Worm (Caenorhabditis elegans) whole organism, L1 larva: Measurements from ENCODE around the gene ZK1251.3.
A peak's percentile ranks its signal among the peaks of the same experiment; 100 is the strongest.

ENCODE experiments used
- C16A3.4 ChIP-seq: fragments of 150-350 bp; optimal IDR thresholded peaks from 2 replicates; lab custom pipeline; 2014; ENCODE audit warnings: missing biosample characterization, missing genetic modification characterization
- C34B4.2 ChIP-seq: sonication (generic microtip); optimal IDR thresholded peaks from 2 replicates; lab custom pipeline; 2017; ENCODE audit warnings: mild to moderate bottlenecking, missing genetic modification characterization, missing compliant biosample characterization
- aha-1 ChIP-seq: fragments of 150-350 bp; optimal IDR thresholded peaks from 2 replicates; lab custom pipeline; 2014; ENCODE audit warnings: missing biosample characterization, missing genetic modification characterization
- aly-2 ChIP-seq: fragments of 150-350 bp; optimal IDR thresholded peaks from 2 replicates; lab custom pipeline; 2014; ENCODE audit warnings: missing biosample characterization, missing genetic modification characterization
- ama-1 ChIP-seq: fragments of 150-350 bp; optimal IDR thresholded peaks from 2 replicates; lab custom pipeline; 2014
- blmp-1 ChIP-seq: fragments of 150-350 bp; optimal IDR thresholded peaks from 2 replicates; lab custom pipeline; 2014; ENCODE audit warnings: missing biosample characterization, missing genetic modification characterization
- ceh-8 ChIP-seq: fragments of 200-800 bp; sonication (Bioruptor generic); optimal IDR thresholded peaks from 2 replicates; lab custom pipeline; 2018; ENCODE audit warnings: mild to moderate bottlenecking, missing genetic modification characterization, moderate library complexity, missing compliant biosample characterization
- ceh-82 ChIP-seq, 3 experiments: fragments of 150-350 bp in 1 of 3; sonication (generic microtip) in 2 of 3; optimal IDR thresholded peaks; 2 replicates each; lab custom pipeline; 2014 to 2017; ENCODE audit warnings: missing biosample characterization in 3 of 3, missing genetic modification characterization in 3 of 3
- ces-1 ChIP-seq: fragments of 150-350 bp; optimal IDR thresholded peaks from 2 replicates; lab custom pipeline; 2014; ENCODE audit warnings: missing biosample characterization, missing genetic modification reagents, missing genetic modification characterization
- dsc-1 ChIP-seq: sonication (generic microtip); optimal IDR thresholded peaks from 2 replicates; lab custom pipeline; 2016; ENCODE audit warnings: mild to moderate bottlenecking, missing genetic modification characterization, missing compliant biosample characterization
- efl-1 ChIP-seq, 4 experiments: fragments of 150-350 bp; optimal IDR thresholded peaks in 3 of 4; peaks in 1 of 4; 1 replicate in 1 of 4; 2 replicates in 3 of 4; lab custom pipeline; 2014; ENCODE audit warnings: missing biosample characterization in 2 of 4, missing genetic modification characterization in 2 of 4, missing genetic modification reagents in 2 of 4
- egl-13 ChIP-seq: sonication (generic microtip); optimal IDR thresholded peaks from 2 replicates; lab custom pipeline; 2016; ENCODE audit warnings: missing genotype, missing genetic modification reagents, missing genetic modification characterization, missing compliant biosample characterization
- egl-27 ChIP-seq, 2 experiments: fragments of 150-350 bp in 1 of 2; sonication (generic microtip); optimal IDR thresholded peaks; 3 replicates each; lab custom pipeline; 2017 to 2018; ENCODE audit warnings: missing biosample characterization in 2 of 2, missing genetic modification characterization in 2 of 2, missing genetic modification reagents in 2 of 2
- fkh-10 ChIP-seq: sonication (generic microtip); optimal IDR thresholded peaks from 2 replicates; lab custom pipeline; 2017; ENCODE audit warnings: missing biosample characterization, missing genetic modification reagents, missing genetic modification characterization
- fkh-8 ChIP-seq: sonication (generic microtip); optimal IDR thresholded peaks from 2 replicates; lab custom pipeline; 2016; ENCODE audit warnings: mild to moderate bottlenecking, missing genetic modification characterization, missing compliant biosample characterization
- fos-1 ChIP-seq: fragments of 150-350 bp; optimal IDR thresholded peaks from 2 replicates; lab custom pipeline; 2014; ENCODE audit warnings: missing biosample characterization, missing genetic modification characterization
- irx-1 ChIP-seq: sonication (generic microtip); optimal IDR thresholded peaks from 2 replicates; lab custom pipeline; 2016; ENCODE audit warnings: missing genetic modification characterization, missing compliant biosample characterization
- lin-13 ChIP-seq: fragments of 150-350 bp; optimal IDR thresholded peaks from 2 replicates; lab custom pipeline; 2014; ENCODE audit warnings: missing biosample characterization, missing genetic modification reagents, missing genetic modification characterization
- lin-39 ChIP-seq: fragments of 150-350 bp; optimal IDR thresholded peaks from 2 replicates; lab custom pipeline; 2014; ENCODE audit warnings: missing biosample characterization, missing genetic modification reagents, missing genetic modification characterization
- lir-3 ChIP-seq: sonication (generic microtip); optimal IDR thresholded peaks from 2 replicates; lab custom pipeline; 2016; ENCODE audit warnings: mild to moderate bottlenecking, missing genetic modification characterization, moderate library complexity, missing compliant biosample characterization; ENCODE audit not compliant: poor library complexity
- mef-2 ChIP-seq: fragments of 150-350 bp; optimal IDR thresholded peaks from 2 replicates; lab custom pipeline; 2014; ENCODE audit warnings: missing biosample characterization, missing genetic modification characterization
- mep-1 ChIP-seq: fragments of 150-350 bp; optimal IDR thresholded peaks from 2 replicates; lab custom pipeline; 2014; ENCODE audit warnings: missing biosample characterization, missing genetic modification characterization
- nhr-11 ChIP-seq: fragments of 150-350 bp; optimal IDR thresholded peaks from 2 replicates; lab custom pipeline; 2014; ENCODE audit warnings: missing biosample characterization, missing genetic modification characterization
- nhr-19 ChIP-seq: fragments of 200-800 bp; sonication (Bioruptor generic); conservative IDR thresholded peaks from 2 replicates; pipeline ENCODE4 v1.3.6; 2022; ENCODE audit warnings: missing genetic modification characterization, missing compliant biosample characterization
- nhr-47 ChIP-seq: sonication (generic microtip); optimal IDR thresholded peaks from 2 replicates; lab custom pipeline; 2016; ENCODE audit warnings: mild to moderate bottlenecking, missing genetic modification characterization, moderate library complexity, missing compliant biosample characterization
- nhr-85 ChIP-seq: sonication (generic microtip); peaks from one replicate; lab custom pipeline; 2016; ENCODE audit warnings: missing genetic modification characterization, inconsistent platforms, missing compliant biosample characterization
- nhr-90 ChIP-seq: sonication (generic microtip); optimal IDR thresholded peaks from 2 replicates; lab custom pipeline; 2016; ENCODE audit warnings: mild to moderate bottlenecking, missing genetic modification characterization, missing compliant biosample characterization; ENCODE audit not compliant: poor library complexity
- pax-3 ChIP-seq: fragments of 200-800 bp; sonication (Bioruptor generic); optimal IDR thresholded peaks from 2 replicates; lab custom pipeline; 2018; ENCODE audit warnings: mild to moderate bottlenecking, missing genetic modification characterization, moderate library complexity, missing compliant biosample characterization
- rnt-1 ChIP-seq: sonication (generic microtip); optimal IDR thresholded peaks from 2 replicates; lab custom pipeline; 2016; ENCODE audit warnings: mild to moderate bottlenecking, missing genetic modification characterization, moderate library complexity, missing compliant biosample characterization
- snu-23 ChIP-seq: sonication (generic microtip); optimal IDR thresholded peaks from 2 replicates; lab custom pipeline; 2016; ENCODE audit warnings: missing genetic modification characterization, missing compliant biosample characterization
- sox-4 ChIP-seq: sonication (generic microtip); optimal IDR thresholded peaks from 2 replicates; lab custom pipeline; 2016; ENCODE audit warnings: missing genetic modification characterization, missing compliant biosample characterization
- sup-37 ChIP-seq: fragments of 200-800 bp; sonication (Bioruptor generic); optimal IDR thresholded peaks from 2 replicates; lab custom pipeline; 2018; ENCODE audit warnings: mild to moderate bottlenecking, missing genetic modification characterization, missing compliant biosample characterization
- unc-130 ChIP-seq: fragments of 150-350 bp; optimal IDR thresholded peaks from 2 replicates; lab custom pipeline; 2017; ENCODE audit warnings: missing biosample characterization, missing genetic modification characterization, inconsistent platforms
- unc-62 ChIP-seq: fragments of 150-350 bp; optimal IDR thresholded peaks from 2 replicates; lab custom pipeline; 2014; ENCODE audit warnings: missing biosample characterization, missing genetic modification reagents, missing genetic modification characterization
- unc-86 ChIP-seq: sonication (generic microtip); optimal IDR thresholded peaks from 2 replicates; lab custom pipeline; 2016; ENCODE audit warnings: missing genetic modification characterization, missing compliant biosample characterization
- unc-98 ChIP-seq: fragments of 200-800 bp; sonication (Bioruptor generic); IDR thresholded peaks from 2 replicates; pipeline ENCODE4 v1.3.6; 2022; ENCODE audit warnings: missing genetic modification characterization, missing compliant biosample characterization
- vab-15 ChIP-seq: sonication (generic microtip); optimal IDR thresholded peaks from 2 replicates; lab custom pipeline; 2017; ENCODE audit warnings: missing genotype, mild to moderate bottlenecking, missing genetic modification characterization, missing compliant biosample characterization
- zip-4 ChIP-seq: fragments of 200-800 bp; sonication (Bioruptor generic); optimal IDR thresholded peaks from 2 replicates; lab custom pipeline; 2018; ENCODE audit warnings: mild to moderate bottlenecking, missing genetic modification characterization, moderate library complexity, missing compliant biosample characterization
- ztf-4 ChIP-seq: fragments of 150-350 bp; optimal IDR thresholded peaks from 2 replicates; lab custom pipeline; 2014; ENCODE audit warnings: missing biosample characterization, missing genetic modification characterization

The ZK1251.3 gene

ce11 chrIV:9683433-9683832 lies at the start of gene ZK1251.3, which contains the start of gene htas-1:
TSS of gene ZK1251.3 (plus strand) at chrIV:9683658.
TSS of gene htas-1 (minus strand) at chrIV:9683533.
- TF ChIP-seq rnt-1 (no peak), efl-1 (optimal IDR thresholded peaks at IDR 0.05; lab: Kevin White, UChicago) (no peak), efl-1 (GFP tag; optimal IDR thresholded peaks at IDR 0.05 in 1 of 2; lab: Kevin White, UChicago) (peak in 1 of 2 experiments; percentile 87)

ce11 chrIV:9633889-9634288 lies 49.6 kb upstream of the ZK1251.3 start:
- TF ChIP-seq nhr-85 (tag; lab: Kevin White, UChicago) (peak; percentile 73), blmp-1 (peak; percentile 62), snu-23 (no peak)

- TF ChIP-seq ceh-82 (tag; optimal IDR thresholded peaks at IDR 0.05; lab: Kevin White, UChicago) (no peak), sox-4 (tag; lab: Kevin White, UChicago) (no peak), nhr-19 (GFP tag; lab: Robert Waterston, UW) (no peak), efl-1 (optimal IDR thresholded peaks at IDR 0.05; lab: Kevin White, UChicago) (no peak), efl-1 (GFP tag; optimal IDR thresholded peaks at IDR 0.05 in 1 of 2; lab: Kevin White, UChicago) (no peak), lin-13 (GFP tag; lab: Kevin White, UChicago) (no peak), ces-1 (no peak), C34B4.2 (tag; lab: Kevin White, UChicago) (no peak), mef-2 (tag; lab: Kevin White, UChicago) (no peak), zip-4 (GFP tag; lab: Kevin White, UChicago) (no peak), fos-1 (tag; lab: Kevin White, UChicago) (no peak), egl-13 (no peak), unc-98 (no peak), aha-1 (tag; lab: Kevin White, UChicago) (no peak), mep-1 (tag; lab: Kevin White, UChicago) (no peak), unc-86 (tag; lab: Kevin White, UChicago) (no peak)
Measured at ce11 chrIV:9634848-9635247, 48.6 kb upstream of the ZK1251.3 start, which contains the start of gene mca-1. TSS of gene mca-1 (minus strand) at chrIV:9634948.

- no peak for TF ChIP-seq egl-27 (tag; optimal IDR thresholded peaks at IDR 0.05; lab: Kevin White, UChicago)
- no peak for TF ChIP-seq C16A3.4 (tag; lab: Kevin White, UChicago)
- peak; percentile 67 for TF ChIP-seq fkh-8 (tag; lab: Kevin White, UChicago)
- no peak for TF ChIP-seq egl-13
- peak; percentile 6 for TF ChIP-seq nhr-47
- TF ChIP-seq unc-130 (tag; lab: Kevin White, UChicago), result no peak
- TF ChIP-seq vab-15, result no peak
- TF ChIP-seq pax-3 (tag; lab: Kevin White, UChicago), result no peak
- peak; percentile 17 for TF ChIP-seq dsc-1 (tag; lab: Kevin White, UChicago)
- TF ChIP-seq unc-86 (tag; lab: Kevin White, UChicago), result no peak
- no peak for TF ChIP-seq lir-3 (tag; lab: Kevin White, UChicago)
- no peak for TF ChIP-seq nhr-11 (tag; lab: Kevin White, UChicago)
- TF ChIP-seq fkh-10 (GFP tag; lab: Kevin White, UChicago), result no peak
Measured at ce11 chrIV:9641925-9642324, 41.5 kb upstream of the ZK1251.3 start, which contains the start of gene del-2. TSS of gene del-2 (minus strand) at chrIV:9642025.

- no peak for TF ChIP-seq irx-1 (tag; lab: Kevin White, UChicago)
- TF ChIP-seq fkh-10 (GFP tag; lab: Kevin White, UChicago), result no peak
- no peak for TF ChIP-seq sup-37 (GFP tag; lab: Kevin White, UChicago)
- TF ChIP-seq unc-62, result no peak
- no peak for TF ChIP-seq fkh-8 (tag; lab: Kevin White, UChicago)
- no peak for TF ChIP-seq nhr-90 (tag; lab: Kevin White, UChicago)
- no peak for TF ChIP-seq lin-13 (GFP tag; lab: Kevin White, UChicago)
- no peak for TF ChIP-seq blmp-1
- TF ChIP-seq ztf-4 (tag; lab: Kevin White, UChicago), result no peak
- no peak for TF ChIP-seq aly-2 (tag; lab: Kevin White, UChicago)
- no peak for TF ChIP-seq lin-39 (tag; lab: Kevin White, UChicago)
- TF ChIP-seq ama-1, result no peak
- no peak for TF ChIP-seq ceh-8
Measured at ce11 chrIV:9643188-9643587, 40.3 kb upstream of the ZK1251.3 start, which contains the start of gene degl-2. TSS of gene degl-2 (plus strand) at chrIV:9643488.
